Worm (Caenorhabditis elegans) whole organism, mixed stage, embryonic: ENCODE data around the gene F58A4.2.

Experiments used
- elt-3 ChIP-seq: fragments of 150-350 bp; optimal IDR thresholded peaks from 2 replicates; lab custom pipeline; 2014; ENCODE audit warnings: missing biosample characterization, missing genetic modification characterization
- hlh-1 ChIP-seq: fragments of 150-350 bp; optimal IDR thresholded peaks from 2 replicates; lab custom pipeline; 2014; ENCODE audit warnings: missing biosample characterization, missing genetic modification reagents, missing genetic modification characterization
- lsy-2 ChIP-seq: fragments of 150-350 bp; optimal IDR thresholded peaks from 2 replicates; lab custom pipeline; 2014; ENCODE audit warnings: missing biosample characterization, missing genetic modification characterization
- mls-2 ChIP-seq: sonication (generic microtip); optimal IDR thresholded peaks from 2 replicates; lab custom pipeline; 2016; ENCODE audit warnings: mild to moderate bottlenecking, missing genetic modification characterization, moderate library complexity, missing compliant biosample characterization
- nhr-12 ChIP-seq: fragments of 150-350 bp; optimal IDR thresholded peaks from 2 replicates; lab custom pipeline; 2014; ENCODE audit warnings: missing biosample characterization, missing genetic modification characterization
- nhr-237 ChIP-seq: fragments of 150-350 bp; optimal IDR thresholded peaks from 2 replicates; lab custom pipeline; 2014; ENCODE audit warnings: missing biosample characterization, missing genetic modification characterization
- snpc-4 ChIP-seq: fragments of 150-350 bp; optimal IDR thresholded peaks from 2 replicates; lab custom pipeline; 2014; ENCODE audit warnings: missing biosample characterization, missing genetic modification characterization
- unc-120 ChIP-seq: sonication (generic microtip); optimal IDR thresholded peaks from 2 replicates; lab custom pipeline; 2017; ENCODE audit warnings: missing genetic modification characterization, missing compliant biosample characterization; ENCODE audit not compliant: poor library complexity, severe bottlenecking
- unc-62 ChIP-seq: fragments of 150-350 bp; optimal IDR thresholded peaks from 2 replicates; lab custom pipeline; 2014; ENCODE audit warnings: missing biosample characterization, missing genetic modification reagents, missing genetic modification characterization
- ztf-11 ChIP-seq: fragments of 150-350 bp; optimal IDR thresholded peaks from 2 replicates; lab custom pipeline; 2014; ENCODE audit warnings: missing biosample characterization, missing genetic modification characterization

DNA sequence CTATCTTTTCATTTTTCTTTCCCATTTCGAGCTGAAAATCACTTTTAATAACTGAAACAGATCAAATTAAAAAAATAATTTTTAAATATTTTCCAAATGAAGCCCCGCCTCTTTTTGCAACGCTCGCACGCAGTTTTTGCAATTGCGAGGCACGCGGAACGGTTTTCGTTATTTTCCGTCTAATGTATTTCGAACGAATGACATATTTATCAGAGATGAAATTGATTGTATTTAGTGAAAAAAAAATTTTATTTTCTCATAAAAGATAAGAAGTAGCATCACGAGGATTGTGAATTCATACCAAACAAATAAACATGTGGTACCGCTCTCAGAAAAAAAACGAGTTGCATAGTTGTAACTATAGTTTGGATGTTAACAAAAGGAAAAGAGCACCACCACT lies 29.3 kb upstream of the F58A4.2 start, which contains the start of gene rpac-19:
- TF ChIP-seq ztf-11 (tag; lab: Kevin White, UChicago) (no peak), unc-62 (GFP tag; lab: Kevin White, UChicago) (no peak), nhr-237 (tag; lab: Kevin White, UChicago) (no peak), snpc-4 (no peak), elt-3 (tag; lab: Kevin White, UChicago) (no peak), hlh-1 (no peak), unc-120 (tag; lab: Kevin White, UChicago) (peak; percentile 32), nhr-12 (tag; lab: Kevin White, UChicago) (no peak), lsy-2 (peak; percentile 30), mls-2 (tag; lab: Kevin White, UChicago) (peak; percentile 53)
